Worm (Caenorhabditis elegans): ENCODE measurements around the gene str-55.
A peak's percentile ranks its signal among the peaks of the same experiment; 100 is the strongest.

Gene str-55

ce11 chrV:16377849-16378248 is 39.1 kb downstream of the str-55 start, which contains the start of gene F13A7.1:
Gene F13A7.1 (minus strand): TSS chrV:16377949.
- TF ChIP-seq F26F4.8 (GFP tag; conservative IDR thresholded peaks at IDR 0.05) = no peak
- TF ChIP-seq hlh-30 (tag; optimal IDR thresholded peaks at IDR 0.05; ENCODE audit: insufficient read depth) = no peak
- no peak for TF ChIP-seq F44E2.7 (GFP tag; IDR thresholded peaks at IDR 0.05)
- no peak for TF ChIP-seq madf-5 (GFP tag; IDR thresholded peaks at IDR 0.05)
- no peak for TF ChIP-seq gei-8 (GFP tag; optimal IDR thresholded peaks at IDR 0.05)
- TF ChIP-seq skn-1 (tag; optimal IDR thresholded peaks at IDR 0.05) = no peak
- no peak for TF ChIP-seq nhr-77 (tag; optimal IDR thresholded peaks at IDR 0.05)

ce11 chrV:16377188-16377587 is 39.7 kb downstream of the str-55 start:
- TF ChIP-seq D1046.2 (GFP tag; IDR thresholded peaks at IDR 0.05) (peak; percentile 72; the same call in 1 of the 2 replicates), nhr-42 (GFP tag; IDR thresholded peaks at IDR 0.05) (peak; percentile 25; the same call in 1 of the 2 replicates), zip-11 (GFP tag; IDR thresholded peaks at IDR 0.05) (no peak), egl-43 (GFP tag; IDR thresholded peaks at IDR 0.05) (peak; percentile 60; the same call in 1 of the 2 replicates), set-16 (GFP tag; IDR thresholded peaks at IDR 0.05) (peak; percentile 91), dmd-9 (GFP tag; IDR thresholded peaks at IDR 0.05) (0 out of 2 replicates have a peak, but pooled peaks have one; percentile 21), lin-1 (GFP tag; IDR thresholded peaks at IDR 0.05) (no peak)

- TF ChIP-seq snpc-1.2 (GFP tag; IDR thresholded peaks at IDR 0.05) = 0 out of 2 replicates have a peak, but pooled peaks have one; percentile 41
- TF ChIP-seq daf-16 (GFP tag; optimal IDR thresholded peaks at IDR 0.05) = no peak
- TF ChIP-seq daf-16 (tag; optimal IDR thresholded peaks at IDR 0.05) = no peak
- no peak for TF ChIP-seq fkh-10 (GFP tag; optimal IDR thresholded peaks at IDR 0.05)
- TF ChIP-seq daf-19 (GFP tag; conservative IDR thresholded peaks at IDR 0.05) = no peak
- no peak for TF ChIP-seq lim-7 (GFP tag; IDR thresholded peaks at IDR 0.05)
- peak; percentile 95 for TF ChIP-seq set-16 (GFP tag; IDR thresholded peaks at IDR 0.05)
- no peak for TF ChIP-seq daf-12 (tag; optimal IDR thresholded peaks at IDR 0.05)
- no peak for TF ChIP-seq nhr-11 (tag; optimal IDR thresholded peaks at IDR 0.05)
Measured at ce11 chrV:16376430-16376948, 40.4 kb downstream of the str-55 start.

- TF ChIP-seq unc-62 (GFP tag; optimal IDR thresholded peaks at IDR 0.05 in 1 of 2) (peak in 1 of 2 experiments; percentile 62), unc-62 (tag; optimal IDR thresholded peaks at IDR 0.05) (no peak), madf-5 (GFP tag; IDR thresholded peaks at IDR 0.05) (no peak), nhr-11 (tag; optimal IDR thresholded peaks at IDR 0.05) (no peak)
Measured at ce11 chrV:16374676-16375075, 42.2 kb downstream of the str-55 start, which contains the start of gene srv-34. Gene srv-34 (minus strand): TSS chrV:16374776.

ce11 chrV:16370039-16370438 is 46.9 kb downstream of the str-55 start:
- TF ChIP-seq fos-1 (tag; optimal IDR thresholded peaks at IDR 0.05) = no peak
- peak; percentile 87 for TF ChIP-seq T26A8.4 (GFP tag; IDR thresholded peaks at IDR 0.05)
- TF ChIP-seq ztf-11 (tag; optimal IDR thresholded peaks at IDR 0.05) = no peak
- TF ChIP-seq ZK337.2 (GFP tag; IDR thresholded peaks at IDR 0.05) = peak; percentile 83
- TF ChIP-seq rbr-2 (tag; optimal IDR thresholded peaks at IDR 0.05) = peak; percentile 76
- no peak for TF ChIP-seq nhr-10 (tag; optimal IDR thresholded peaks at IDR 0.05)
- TF ChIP-seq aha-1 (tag) = peak; percentile 98
- TF ChIP-seq ZK546.5 (tag; optimal IDR thresholded peaks at IDR 0.05) = no peak
- TF ChIP-seq zip-11 (GFP tag; IDR thresholded peaks at IDR 0.05) = 0 out of 2 replicates have a peak, but pooled peaks have one; percentile 65
- TF ChIP-seq lim-7 (GFP tag; IDR thresholded peaks at IDR 0.05) = peak; percentile 90
- TF ChIP-seq php-3 (GFP tag; IDR thresholded peaks at IDR 0.05) = peak; percentile 80
- no peak for TF ChIP-seq ceh-62 (tag; optimal IDR thresholded peaks at IDR 0.05)
- TF ChIP-seq unc-39 (tag; optimal IDR thresholded peaks at IDR 0.05) = no peak
- TF ChIP-seq dmd-9 (GFP tag; IDR thresholded peaks at IDR 0.05) = peak; percentile 75
- TF ChIP-seq daf-8 (GFP tag; IDR thresholded peaks at IDR 0.05) = no peak
- TF ChIP-seq sdz-12 (GFP tag; optimal IDR thresholded peaks at IDR 0.05) = peak; percentile 69
- TF ChIP-seq ztf-7 (tag; optimal IDR thresholded peaks at IDR 0.05) = peak; percentile 51
- TF ChIP-seq duxl-1 (tag; optimal IDR thresholded peaks at IDR 0.05; ENCODE audit: poor library complexity) = peak; percentile 74
- TF ChIP-seq unc-62 (GFP tag; optimal IDR thresholded peaks at IDR 0.05 in 1 of 2) = peak in 1 of 2 experiments; percentile 97
- TF ChIP-seq unc-62 (tag; optimal IDR thresholded peaks at IDR 0.05) = no peak
- TF ChIP-seq mxl-2 (GFP tag; conservative IDR thresholded peaks at IDR 0.05) = peak; percentile 72; the same call in 1 of the 2 replicates
- TF ChIP-seq ctbp-1 (GFP tag; IDR thresholded peaks at IDR 0.05) = peak; percentile 88; the same call in 1 of the 2 replicates
- TF ChIP-seq skn-1 (tag; optimal IDR thresholded peaks at IDR 0.05) = no peak
- TF ChIP-seq fkh-10 (GFP tag; optimal IDR thresholded peaks at IDR 0.05) = no peak
- peak; percentile 90 for TF ChIP-seq pha-4 (GFP tag; IDR thresholded peaks at IDR 0.05)
- no peak for TF ChIP-seq pha-4 (tag; optimal IDR thresholded peaks at IDR 0.05)
- peak; percentile 37 for TF ChIP-seq nhr-11 (tag; optimal IDR thresholded peaks at IDR 0.05)
- peak; percentile 79 for TF ChIP-seq Y5F2A.4 (GFP tag; optimal IDR thresholded peaks at IDR 0.05)

Data from whole organism, L4 larva.